Worm (Caenorhabditis elegans): ENCODE results near the gene skr-17.

DNA sequence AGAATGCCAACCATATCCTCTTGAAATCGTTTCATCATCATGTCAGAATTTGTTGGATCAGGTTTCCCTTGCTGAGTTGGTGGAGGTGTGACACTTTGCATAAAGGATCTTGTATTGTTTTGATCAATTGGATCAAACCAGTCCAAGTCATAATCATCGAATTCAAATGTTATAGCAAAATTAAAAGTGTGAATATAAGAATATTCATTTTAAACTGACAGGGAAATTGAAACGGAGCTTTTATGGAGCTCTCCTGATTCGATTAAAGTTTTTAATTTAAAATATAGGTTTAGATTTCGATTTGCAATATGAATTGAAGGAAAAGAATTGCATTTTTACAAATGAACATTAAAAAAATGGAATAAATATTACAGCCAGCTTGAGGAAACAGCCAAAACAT is 19.7 kb upstream of the skr-17 start, which contains the start of gene B0228.9:
- TF ChIP-seq gmeb-2 (tag; optimal IDR thresholded peaks at IDR 0.05) (no peak), rnt-1 (tag; optimal IDR thresholded peaks at IDR 0.05) (no peak), ceh-34 (tag; optimal IDR thresholded peaks at IDR 0.05) (no peak), ama-1 (optimal IDR thresholded peaks at IDR 0.05) (no peak)

Data from whole organism, late embryonic.